Worm (Caenorhabditis elegans) whole organism, L4 larva: ENCODE data around the gene str-169.

Experiments used
- ama-1 ChIP-seq: fragments of 150-350 bp; optimal IDR thresholded peaks from 2 replicates; lab custom pipeline; 2014; ENCODE audit warnings: inconsistent platforms, mixed read lengths
- ces-1 ChIP-seq: fragments of 150-350 bp; sonication (generic microtip); optimal IDR thresholded peaks from 4 replicates; lab custom pipeline; 2014; ENCODE audit warnings: missing biosample characterization, missing genetic modification reagents, missing genetic modification characterization
- dmd-8 ChIP-seq: fragments of 200-800 bp; sonication (Bioruptor generic); IDR thresholded peaks from 2 replicates; pipeline ENCODE4 v1.3.6; 2022; ENCODE audit warnings: missing genetic modification characterization, missing compliant biosample characterization
- dve-1 ChIP-seq: sonication (generic microtip); optimal IDR thresholded peaks from 2 replicates; lab custom pipeline; 2017; ENCODE audit warnings: antibody characterized with exemption, mild to moderate bottlenecking, missing genetic modification characterization, missing compliant biosample characterization; ENCODE audit not compliant: insufficient read depth
- fos-1 ChIP-seq: fragments of 150-350 bp; optimal IDR thresholded peaks from 2 replicates; lab custom pipeline; 2014; ENCODE audit warnings: missing biosample characterization, missing genetic modification characterization
- lin-39 ChIP-seq: fragments of 150-350 bp; optimal IDR thresholded peaks from 2 replicates; lab custom pipeline; 2014; ENCODE audit warnings: missing biosample characterization, missing genetic modification reagents, missing genetic modification characterization
- nhr-11 ChIP-seq: fragments of 150-350 bp; optimal IDR thresholded peaks from 2 replicates; lab custom pipeline; 2014; ENCODE audit warnings: missing biosample characterization, missing genetic modification characterization
- nhr-77 ChIP-seq: fragments of 150-350 bp; optimal IDR thresholded peaks from 2 replicates; lab custom pipeline; 2014; ENCODE audit warnings: missing biosample characterization, missing genetic modification characterization
- pqm-1 ChIP-seq: sonication (generic microtip); optimal IDR thresholded peaks from 2 replicates; lab custom pipeline; 2017; ENCODE audit warnings: missing biosample characterization, missing genetic modification characterization
- snpc-4 ChIP-seq: fragments of 150-350 bp; optimal IDR thresholded peaks from 2 replicates; lab custom pipeline; 2014; ENCODE audit warnings: missing biosample characterization, missing genetic modification characterization
- tag-97 ChIP-seq: fragments of 200-800 bp; sonication (Bioruptor generic); IDR thresholded peaks from 2 replicates; pipeline ENCODE4 v1.3.6; 2022; ENCODE audit warnings: missing genetic modification characterization, missing compliant biosample characterization

- TF ChIP-seq pqm-1 (tag; lab: Kevin White, UChicago) (no peak), ces-1 (no peak), tag-97 (GFP tag; lab: Robert Waterston, UW) (no peak), nhr-77 (tag; lab: Kevin White, UChicago) (no peak), nhr-11 (no peak), dmd-8 (GFP tag; lab: Robert Waterston, UW) (no peak), snpc-4 (tag; lab: Kevin White, UChicago) (no peak), lin-39 (tag; lab: Kevin White, UChicago) (no peak), dve-1 (tag; lab: Kevin White, UChicago) (no peak), fos-1 (no peak), ama-1 (no peak)
Measured at ce11 chrIV:4938664-4939063, 7.2 kb upstream of the str-169 start, which contains the start of gene str-168.
